Worm (Caenorhabditis elegans): ENCODE data around the gene djr-1.2.

DNA sequence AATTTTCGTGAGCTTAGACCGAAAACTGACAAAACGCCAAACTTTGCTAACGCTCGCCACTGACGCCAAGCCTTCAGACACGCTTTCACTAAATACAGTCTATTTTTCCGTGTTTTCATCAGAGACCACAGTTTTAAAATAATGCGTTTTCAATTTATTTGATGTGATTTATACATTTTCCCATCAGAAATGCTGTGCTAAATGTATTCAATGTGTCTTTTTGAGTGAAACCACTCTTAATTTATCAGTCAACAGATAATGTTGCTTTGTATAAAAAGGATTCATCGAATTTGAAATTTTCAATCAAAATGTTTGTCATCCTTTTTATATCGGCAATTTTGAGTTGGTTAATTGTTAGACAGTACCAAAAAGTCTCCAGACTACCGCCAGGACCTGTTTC, 23.6 kb downstream of the djr-1.2 start, which contains the start of gene cyp-35A4:
- no peak for TF ChIP-seq ces-1 (GFP tag; optimal IDR thresholded peaks at IDR 0.05)
- no peak for TF ChIP-seq aly-2 (tag; optimal IDR thresholded peaks at IDR 0.05)
- no peak for TF ChIP-seq ama-1 (optimal IDR thresholded peaks at IDR 0.05)
- no peak for TF ChIP-seq ceh-82 (tag; optimal IDR thresholded peaks at IDR 0.05)
- no peak for TF ChIP-seq unc-62 (GFP tag; optimal IDR thresholded peaks at IDR 0.05)
- no peak for TF ChIP-seq pqm-1 (tag; optimal IDR thresholded peaks at IDR 0.05)
- no peak for TF ChIP-seq irx-1 (tag; optimal IDR thresholded peaks at IDR 0.05)
- TF ChIP-seq nhr-11 (tag; optimal IDR thresholded peaks at IDR 0.05): no peak
